Fruit fly (Drosophila melanogaster): Measurements from ENCODE around the gene ssp7.

ssp7 gene

DNA sequence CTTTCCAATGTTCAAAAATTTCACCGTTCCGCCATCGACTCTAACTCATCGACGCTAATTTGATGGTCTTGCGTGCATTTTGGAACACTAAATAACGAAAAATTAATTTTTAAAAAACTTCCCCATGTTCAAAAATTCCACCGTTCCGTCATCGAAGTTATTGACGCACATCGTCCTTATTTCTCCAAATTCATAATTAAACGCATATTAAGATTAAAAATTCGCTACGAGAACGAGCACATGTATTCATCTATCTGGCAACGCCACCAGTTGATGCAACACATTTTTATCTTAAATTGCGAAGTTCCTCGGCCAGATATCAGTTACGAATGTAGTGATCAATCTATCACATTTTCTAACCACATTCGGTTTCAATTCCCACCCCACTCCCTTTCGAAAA is 9.1 kb upstream of the ssp7 start, which contains the start of gene Lint-1 (continued):
- TF ChIP-seq dmrt93B (GFP tag; optimal IDR thresholded peaks at IDR 0.05) (no peak), Dif (GFP tag; optimal IDR thresholded peaks at IDR 0.05; ENCODE audit: partially characterized antibody) (no peak), dsf (GFP tag; optimal IDR thresholded peaks at IDR 0.05; ENCODE audit: borderline replicate concordance) (no peak), Hr78 (GFP tag; optimal IDR thresholded peaks at IDR 0.05) (no peak), Myc (optimal IDR thresholded peaks at IDR 0.05) (no peak), HLH106 (tag; optimal IDR thresholded peaks at IDR 0.05) (no peak), tai (GFP tag; optimal IDR thresholded peaks at IDR 0.05) (no peak), GATAd (GFP tag; optimal IDR thresholded peaks at IDR 0.05) (no peak), CG32264 (GFP tag; optimal IDR thresholded peaks at IDR 0.05) (no peak), Hnf4 (GFP tag; optimal IDR thresholded peaks at IDR 0.05) (peak; percentile 18), Jra (GFP tag; optimal IDR thresholded peaks at IDR 0.05) (no peak), rgr (GFP tag; optimal IDR thresholded peaks at IDR 0.05) (peak; percentile 26), sage (GFP tag; optimal IDR thresholded peaks at IDR 0.05) (peak; percentile 4), Hr83 (GFP tag; optimal IDR thresholded peaks at IDR 0.05; ENCODE audit: poor library complexity, severe bottlenecking) (peak; percentile 8)

DNA sequence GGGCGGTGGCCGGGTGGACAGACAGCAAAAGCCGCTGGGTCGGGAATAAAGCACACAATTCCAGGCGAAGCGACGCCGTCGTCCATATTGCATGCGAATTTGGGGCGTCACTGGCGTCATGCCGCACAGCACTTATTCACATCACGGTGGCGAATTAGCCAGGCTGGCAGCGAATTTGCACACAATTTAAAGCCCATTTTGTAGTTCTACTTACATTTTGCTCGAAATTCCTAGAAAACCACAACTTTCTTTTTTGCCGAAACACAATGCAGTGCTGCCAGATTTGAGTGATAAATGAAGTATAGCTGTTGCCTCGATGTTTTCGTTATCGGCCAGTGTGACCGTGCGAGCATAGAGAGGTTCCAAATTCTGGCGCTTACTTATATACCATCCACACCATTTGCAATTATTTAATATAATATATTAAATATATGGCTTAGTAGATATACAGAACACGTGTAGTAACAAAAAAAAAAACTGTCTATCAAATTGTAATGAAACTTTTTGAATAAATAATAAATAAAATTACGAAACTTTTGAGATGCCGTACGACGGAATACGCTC is 8.3 kb upstream of the ssp7 start, which contains the start of gene Ran:
Gene Ran (minus strand): TSS at position 445 of the 564 bp plus-strand sequence.
- TF ChIP-seq HLH106 (tag; optimal IDR thresholded peaks at IDR 0.05) (peak; percentile 17), Hr78 (GFP tag; optimal IDR thresholded peaks at IDR 0.05) (no peak), rgr (GFP tag; optimal IDR thresholded peaks at IDR 0.05) (no peak), jim (GFP tag; optimal IDR thresholded peaks at IDR 0.05) (no peak), N (GFP tag; optimal IDR thresholded peaks at IDR 0.05) (peak; percentile 69), Dfd (GFP tag; optimal IDR thresholded peaks at IDR 0.05) (no peak)

DNA sequence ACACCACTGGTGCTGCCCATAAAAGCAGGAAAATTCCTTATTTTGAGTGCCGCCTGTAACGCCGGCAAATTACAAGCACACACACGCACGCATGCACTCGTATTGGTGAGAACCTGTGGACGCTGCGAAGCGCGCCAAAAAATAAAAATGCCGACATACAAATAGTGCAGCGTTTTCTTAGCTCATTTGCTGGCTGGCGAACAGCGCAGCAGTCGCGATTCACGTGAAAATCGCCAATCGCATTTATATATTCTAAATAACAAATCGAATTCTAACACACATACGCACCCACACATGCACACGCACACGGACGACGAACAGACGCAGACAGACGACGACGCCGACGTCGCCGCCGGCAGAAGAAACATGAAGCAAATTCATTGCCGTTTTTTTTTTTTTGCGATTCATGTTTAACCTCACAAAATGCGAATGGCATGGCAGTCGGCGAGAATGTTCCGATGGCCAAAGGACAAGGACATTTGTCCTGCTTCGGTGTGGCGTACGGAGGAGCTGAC is 7.5 kb upstream of the ssp7 start:
- no peak for TF ChIP-seq CG32264 (GFP tag; optimal IDR thresholded peaks at IDR 0.05)
- peak; percentile 4 for TF ChIP-seq h (GFP tag; optimal IDR thresholded peaks at IDR 0.05)
- peak; percentile 27 for TF ChIP-seq N (GFP tag; optimal IDR thresholded peaks at IDR 0.05)
- TF ChIP-seq br (GFP tag; optimal IDR thresholded peaks at IDR 0.05): peak; percentile 15

DNA sequence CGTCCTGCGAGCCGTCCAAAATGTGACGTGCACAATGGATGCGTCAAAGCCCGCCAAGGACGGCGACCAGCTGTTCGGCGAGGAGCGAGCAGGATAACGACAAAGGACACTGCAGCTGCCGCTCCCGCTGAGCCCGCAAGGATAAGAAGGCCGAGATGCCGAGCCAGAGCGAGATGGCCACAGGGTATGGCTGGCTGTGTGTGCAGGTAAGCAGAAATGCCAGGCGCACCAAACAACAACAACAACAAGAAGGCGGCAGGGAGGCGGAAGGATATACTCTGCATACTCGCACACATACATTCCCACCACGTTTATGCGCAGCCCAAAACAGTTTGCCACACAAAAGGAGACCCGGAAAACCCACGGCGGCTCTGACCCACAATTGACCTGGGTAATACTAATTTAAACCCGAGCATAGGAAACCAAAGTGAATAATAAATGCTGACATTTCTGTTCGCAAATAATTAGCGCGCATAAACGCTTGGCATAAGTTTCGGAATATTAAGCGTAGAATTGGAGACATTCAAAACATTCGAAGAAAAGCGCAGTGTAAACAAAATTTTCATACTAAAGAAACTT is 6.6 kb upstream of the ssp7 start:
- TF ChIP-seq CG32264 (GFP tag; optimal IDR thresholded peaks at IDR 0.05): peak; percentile 12
- peak; percentile 39 for TF ChIP-seq Sp1 (GFP tag; optimal IDR thresholded peaks at IDR 0.05)
- TF ChIP-seq CG9705 (GFP tag; optimal IDR thresholded peaks at IDR 0.05): no peak
- TF ChIP-seq tai (GFP tag; optimal IDR thresholded peaks at IDR 0.05): no peak
- peak; percentile 31 for TF ChIP-seq h (GFP tag; optimal IDR thresholded peaks at IDR 0.05)
- peak; percentile 51 for TF ChIP-seq HLH106 (tag; optimal IDR thresholded peaks at IDR 0.05)
- TF ChIP-seq br (GFP tag; optimal IDR thresholded peaks at IDR 0.05): peak; percentile 13
- TF ChIP-seq Abd-B (GFP tag; optimal IDR thresholded peaks at IDR 0.05): no peak
- peak; percentile 40 for TF ChIP-seq rgr (GFP tag; optimal IDR thresholded peaks at IDR 0.05)
- no peak for TF ChIP-seq Myc (optimal IDR thresholded peaks at IDR 0.05)
- TF ChIP-seq OdsH (GFP tag; optimal IDR thresholded peaks at IDR 0.05): peak; percentile 20
- TF ChIP-seq fru (GFP tag; optimal IDR thresholded peaks at IDR 0.05): peak; percentile 48
- peak; percentile 28 for TF ChIP-seq ey (GFP tag; optimal IDR thresholded peaks at IDR 0.05)
- TF ChIP-seq foxo (GFP tag; optimal IDR thresholded peaks at IDR 0.05): peak in 1 of 2 experiments; percentile 55

DNA sequence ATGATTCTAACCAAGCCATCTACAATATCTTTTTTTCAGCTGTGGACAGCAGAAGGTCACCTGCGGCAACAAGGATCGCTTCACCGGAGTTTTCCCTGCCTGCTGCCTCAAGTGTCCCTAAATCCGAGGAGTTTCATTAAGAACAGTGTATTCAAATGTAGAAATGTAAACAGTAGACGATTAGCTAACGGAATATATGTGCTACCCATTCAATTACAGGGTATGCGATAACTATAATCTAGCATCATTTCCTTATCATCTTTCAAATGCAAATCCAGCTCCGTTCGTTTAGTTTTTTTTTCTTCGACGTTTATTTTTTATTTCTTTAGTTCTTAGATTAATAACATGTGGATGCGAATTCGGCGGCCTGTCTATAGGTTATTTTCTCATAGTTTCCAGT is 4.5 kb upstream of the ssp7 start:
- TF ChIP-seq pan (optimal IDR thresholded peaks at IDR 0.05): no peak
- TF ChIP-seq N (GFP tag; optimal IDR thresholded peaks at IDR 0.05): no peak
- no peak for TF ChIP-seq HLH106 (tag; optimal IDR thresholded peaks at IDR 0.05)
- no peak for TF ChIP-seq OdsH (GFP tag; optimal IDR thresholded peaks at IDR 0.05)
- no peak for TF ChIP-seq GATAd (GFP tag; optimal IDR thresholded peaks at IDR 0.05)
- TF ChIP-seq dl (GFP tag; optimal IDR thresholded peaks at IDR 0.05; ENCODE audit: insufficient read depth in 1 of 2, partially characterized antibody in 2 of 2): no peak
- TF ChIP-seq Vsx2 (GFP tag; optimal IDR thresholded peaks at IDR 0.05; ENCODE audit: partially characterized antibody): no peak
- TF ChIP-seq Abd-B (GFP tag; optimal IDR thresholded peaks at IDR 0.05): no peak
